Fruit fly (Drosophila melanogaster) whole organism, embryonic: ENCODE measurements around the gene Trs20.

Experiments
- Ada2b ChIP-seq: fragments of 200-800 bp; sonication (Bioruptor generic); IDR thresholded peaks from 2 replicates; pipeline ENCODE4 v1.3.6; 2022; ENCODE audit warnings: missing biosample characterization, missing genetic modification characterization
- Atf3 ChIP-seq: fragments of 200-800 bp; sonication (Bioruptor generic); optimal IDR thresholded peaks from 3 replicates; lab custom pipeline; 2016; ENCODE audit warnings: missing biosample characterization, missing genetic modification characterization
- B-H2 ChIP-seq: fragments of 200-800 bp; sonication (Bioruptor generic); optimal IDR thresholded peaks from 2 replicates; lab custom pipeline; 2018; ENCODE audit warnings: missing biosample characterization, mild to moderate bottlenecking, missing genetic modification characterization
- CG14710 ChIP-seq: fragments of 200-800 bp; sonication (Bioruptor generic); optimal IDR thresholded peaks from 3 replicates; lab custom pipeline; 2019; ENCODE audit warnings: missing biosample characterization, mild to moderate bottlenecking, missing genetic modification characterization, moderate library complexity
- CG15514 ChIP-seq: fragments of 200-800 bp; sonication (Bioruptor generic); optimal IDR thresholded peaks from 3 replicates; lab custom pipeline; 2017; ENCODE audit warnings: missing biosample characterization, missing genetic modification characterization, mild to moderate bottlenecking, moderate library complexity, missing genetic modification reagents
- CG16813 ChIP-seq: fragments of 200-800 bp; sonication (Bioruptor generic); IDR thresholded peaks from 3 replicates; pipeline ENCODE4 v1.3.6; 2022; ENCODE audit warnings: missing biosample characterization, missing genetic modification characterization; ENCODE audit not compliant: partially characterized antibody
- CG17612 ChIP-seq: fragments of 200-800 bp; sonication (Bioruptor generic); IDR thresholded peaks from 2 replicates; pipeline ENCODE4 v1.3.6; 2022; ENCODE audit warnings: missing biosample characterization, missing genetic modification characterization
- CG18011 ChIP-seq: fragments of 200-800 bp; sonication (Bioruptor generic); optimal IDR thresholded peaks from 2 replicates; lab custom pipeline; 2017; ENCODE audit warnings: missing biosample characterization, missing genetic modification characterization, mild to moderate bottlenecking, moderate library complexity, missing genotype
- CG1832 ChIP-seq: fragments of 200-800 bp; sonication (Bioruptor generic); optimal IDR thresholded peaks from 2 replicates; lab custom pipeline; 2017; ENCODE audit warnings: missing biosample characterization, mild to moderate bottlenecking, missing genetic modification characterization, inconsistent platforms
- CG30020 ChIP-seq: fragments of 200-800 bp; optimal IDR thresholded peaks from 2 replicates; lab custom pipeline; 2019; ENCODE audit warnings: missing biosample characterization, mild to moderate bottlenecking, missing genetic modification characterization, moderate library complexity
- CG32772 ChIP-seq: fragments of 200-800 bp; sonication (Bioruptor generic); IDR thresholded peaks from 2 replicates; pipeline ENCODE4 v1.3.6; 2022; ENCODE audit warnings: missing biosample characterization, missing genetic modification characterization
- CG3726 ChIP-seq: fragments of 200-800 bp; sonication (Bioruptor generic); IDR thresholded peaks from 3 replicates; pipeline ENCODE4, ENCODE4 v1.3.6; 2022; ENCODE audit warnings: missing biosample characterization, missing genetic modification characterization
- CG4730 ChIP-seq: fragments of 200-800 bp; sonication (Bioruptor generic); IDR thresholded peaks from 2 replicates; pipeline ENCODE4 v1.3.6; 2022; ENCODE audit warnings: missing biosample characterization, missing genetic modification characterization
- CG5953 ChIP-seq: fragments of 200-800 bp; sonication (Bioruptor generic); IDR thresholded peaks from 2 replicates; pipeline ENCODE4 v1.3.6; 2022; ENCODE audit warnings: missing biosample characterization, missing genetic modification characterization
- CG6654 ChIP-seq: fragments of 200-800 bp; sonication (Bioruptor generic); optimal IDR thresholded peaks from 2 replicates; lab custom pipeline; 2017; ENCODE audit warnings: missing biosample characterization, mild to moderate bottlenecking, missing genetic modification characterization
- CG7357 ChIP-seq: fragments of 200-800 bp; sonication (Bioruptor generic); IDR thresholded peaks from 3 replicates; pipeline ENCODE4 v1.3.6; 2022; ENCODE audit warnings: missing biosample characterization, missing genetic modification characterization
- CG7963 ChIP-seq: fragments of 200-800 bp; sonication (Bioruptor generic); IDR thresholded peaks from 3 replicates; pipeline ENCODE4 v1.3.6; 2022; ENCODE audit warnings: missing biosample characterization, missing genetic modification characterization; ENCODE audit not compliant: partially characterized antibody
- Dip2 ChIP-seq: fragments of 200-800 bp; sonication (Bioruptor generic); IDR thresholded peaks from 2 replicates; pipeline ENCODE4 v1.3.6; 2022; ENCODE audit warnings: missing biosample characterization, missing genetic modification characterization
- Dll ChIP-seq: fragments of 200-800 bp; sonication (Bioruptor generic); IDR thresholded peaks from 4 replicates; pipeline ENCODE4 v1.3.6; 2022; ENCODE audit warnings: missing biosample characterization, missing genetic modification characterization; ENCODE audit not compliant: partially characterized antibody
- Eip74EF ChIP-seq, 2 experiments: fragments of 200-800 bp in 1 of 2; fragments of >200 bp in 1 of 2; sonication (Bioruptor generic) in 1 of 2; optimal IDR thresholded peaks; 2 replicates each; lab custom pipeline; 2017 to 2019; ENCODE audit warnings: missing biosample characterization in 2 of 2, missing genetic modification characterization in 2 of 2, mild to moderate bottlenecking in 1 of 2, moderate library complexity in 1 of 2
- Gug ChIP-seq: fragments of 200-800 bp; sonication (Bioruptor generic); IDR thresholded peaks from 4 replicates; pipeline ENCODE4 v1.3.6; 2022; ENCODE audit warnings: missing biosample characterization, missing genetic modification characterization
- HLH4C ChIP-seq: fragments of 200-800 bp; sonication (Bioruptor generic); IDR thresholded peaks from 3 replicates; pipeline ENCODE4 v1.3.6; 2022; ENCODE audit warnings: missing biosample characterization, missing genetic modification characterization; ENCODE audit not compliant: partially characterized antibody
- HmgZ ChIP-seq: fragments of 200-800 bp; sonication (Bioruptor generic); optimal IDR thresholded peaks from 2 replicates; lab custom pipeline; 2018; ENCODE audit warnings: missing biosample characterization, mild to moderate bottlenecking, missing genetic modification characterization
- Hr3 ChIP-seq: fragments of 200-800 bp; sonication (Bioruptor generic); optimal IDR thresholded peaks from 3 replicates; lab custom pipeline; 2016; ENCODE audit warnings: missing biosample characterization, missing genetic modification characterization
- Max ChIP-seq: fragments of 200-800 bp; sonication (Bioruptor generic); optimal IDR thresholded peaks from 2 replicates; lab custom pipeline; 2016; ENCODE audit warnings: missing biosample characterization, mild to moderate bottlenecking, missing genetic modification characterization
- Med ChIP-seq: fragments of 200-800 bp; sonication (Bioruptor generic); peaks from one replicate; lab custom pipeline; 2016; ENCODE audit warnings: missing biosample characterization, missing genetic modification characterization, mild to moderate bottlenecking, inconsistent platforms, moderate library complexity
- Six4 ChIP-seq: fragments of 200-800 bp; sonication (Bioruptor generic); optimal IDR thresholded peaks from 2 replicates; lab custom pipeline; 2016; ENCODE audit warnings: missing biosample characterization, missing genetic modification characterization
- Sox100B ChIP-seq: fragments of 200-800 bp; sonication (Bioruptor generic); optimal IDR thresholded peaks from 3 replicates; lab custom pipeline; 2018; ENCODE audit warnings: missing biosample characterization, mild to moderate bottlenecking, missing genetic modification characterization
- Spps ChIP-seq: fragments of 200-800 bp; sonication (Bioruptor generic); optimal IDR thresholded peaks from 2 replicates; lab custom pipeline; 2018; ENCODE audit warnings: missing biosample characterization, mild to moderate bottlenecking, missing genetic modification characterization
- Sry-β ChIP-seq: fragments of 200-800 bp; sonication (Bioruptor generic); optimal IDR thresholded peaks from 2 replicates; lab custom pipeline; 2018; ENCODE audit warnings: missing biosample characterization, mild to moderate bottlenecking, missing genetic modification characterization, moderate library complexity
- Trl ChIP-seq, 3 experiments: fragments of >200 bp in 2 of 3; fragments of 200-800 bp in 1 of 3; sonication (Bioruptor generic) in 1 of 3; optimal IDR thresholded peaks; 2 replicates in 1 of 3; 3 replicates in 2 of 3; lab custom pipeline; 2016 to 2017; ENCODE audit warnings: missing biosample characterization in 1 of 3, missing genetic modification characterization in 1 of 3
- Usf ChIP-seq: fragments of 200-800 bp; sonication (Bioruptor generic); optimal IDR thresholded peaks from 2 replicates; lab custom pipeline; 2017; ENCODE audit warnings: missing genotype, missing biosample characterization, missing genetic modification characterization
- abd-A ChIP-seq: fragments of 200-800 bp; sonication (Bioruptor generic); optimal IDR thresholded peaks from 3 replicates; lab custom pipeline; 2019; ENCODE audit warnings: missing biosample characterization, mild to moderate bottlenecking, missing genetic modification characterization, moderate library complexity
- cg ChIP-seq: fragments of 200-800 bp; sonication (Bioruptor generic); optimal IDR thresholded peaks from 3 replicates; lab custom pipeline; 2019; ENCODE audit warnings: missing biosample characterization, mild to moderate bottlenecking, missing genetic modification characterization, moderate library complexity
- chif ChIP-seq, 2 experiments: fragments of 200-800 bp; sonication (Bioruptor generic); optimal IDR thresholded peaks; 3 replicates each; lab custom pipeline; 2016; ENCODE audit warnings: missing biosample characterization in 2 of 2, missing genetic modification characterization in 2 of 2
- lola ChIP-seq, 3 experiments: fragments of >200 bp in 2 of 3; fragments of 200-800 bp in 1 of 3; sonication (Bioruptor generic) in 1 of 3; optimal IDR thresholded peaks; 2 replicates each; lab custom pipeline; 2017 to 2019; ENCODE audit warnings: missing biosample characterization in 3 of 3, missing genetic modification characterization in 3 of 3, mild to moderate bottlenecking in 1 of 3, moderate library complexity in 1 of 3
- maf-S ChIP-seq: fragments of 200-800 bp; sonication (Bioruptor generic); optimal IDR thresholded peaks from 2 replicates; lab custom pipeline; 2016; ENCODE audit warnings: missing biosample characterization, missing genetic modification characterization
- nau ChIP-seq: fragments of 200-800 bp; sonication (Bioruptor generic); optimal IDR thresholded peaks from 3 replicates; lab custom pipeline; 2017; ENCODE audit warnings: missing biosample characterization, mild to moderate bottlenecking, missing genetic modification characterization, missing genetic modification reagents
- oc ChIP-seq: fragments of 200-800 bp; sonication (Bioruptor generic); optimal IDR thresholded peaks from 2 replicates; lab custom pipeline; 2018; ENCODE audit warnings: missing biosample characterization, mild to moderate bottlenecking, missing genetic modification characterization, moderate library complexity
- odd ChIP-seq: fragments of 200-800 bp; sonication (Bioruptor generic); optimal IDR thresholded peaks from 2 replicates; lab custom pipeline; 2017; ENCODE audit warnings: missing biosample characterization, mild to moderate bottlenecking, missing genetic modification characterization
- pnt ChIP-seq: fragments of 200-800 bp; sonication (Bioruptor generic); optimal IDR thresholded peaks from 3 replicates; lab custom pipeline; 2016; ENCODE audit warnings: missing biosample characterization, missing genetic modification characterization
- prd ChIP-seq, 3 experiments: fragments of >200 bp in 2 of 3; fragments of 200-800 bp in 1 of 3; sonication (Bioruptor generic) in 1 of 3; optimal IDR thresholded peaks in 2 of 3; IDR thresholded peaks in 1 of 3; 2 replicates in 2 of 3; 3 replicates in 1 of 3; pipeline versions ENCODE4 v1.3.6 to Lab custom; 2017 to 2022; ENCODE audit warnings: missing biosample characterization in 1 of 3, missing genetic modification characterization in 1 of 3
- row ChIP-seq: fragments of 200-800 bp; sonication (Bioruptor generic); IDR thresholded peaks from 3 replicates; pipeline ENCODE4 v1.3.6; 2022; ENCODE audit warnings: missing biosample characterization, missing genetic modification characterization
- shn ChIP-seq: fragments of 200-800 bp; sonication (Bioruptor generic); optimal IDR thresholded peaks from 3 replicates; lab custom pipeline; 2016; ENCODE audit warnings: missing biosample characterization, missing genetic modification characterization
- slbo ChIP-seq: fragments of 200-800 bp; sonication (Bioruptor generic); IDR thresholded peaks from 2 replicates; pipeline ENCODE4 v1.3.6; 2022; ENCODE audit warnings: missing biosample characterization, missing genetic modification characterization
- sqz ChIP-seq: fragments of 200-800 bp; sonication (Bioruptor generic); optimal IDR thresholded peaks from 3 replicates; lab custom pipeline; 2018; ENCODE audit warnings: missing biosample characterization, mild to moderate bottlenecking, missing genetic modification characterization
- vvl ChIP-seq: fragments of 200-800 bp; sonication (Bioruptor generic); IDR thresholded peaks from 2 replicates; pipeline ENCODE4 v1.3.6; 2022; ENCODE audit warnings: missing biosample characterization, missing genetic modification characterization

The Trs20 gene

dm6 chr3L:16128973-16129745 is 2.3 kb downstream of the Trs20 start, which contains the start of gene SsRbeta (continued):
- TF ChIP-seq shn (GFP tag; lab: Kevin White, UChicago) (no peak), CG3726 (GFP tag; lab: Robert Waterston, UW) (no peak), chif (GFP tag; optimal IDR thresholded peaks at IDR 0.05; lab: Kevin White, UChicago) (no peak), Eip74EF (GFP tag; optimal IDR thresholded peaks at IDR 0.05; lab: Kevin White, UChicago) (no peak), Ada2b (GFP tag; lab: Robert Waterston, UW) (peak; percentile 38; the same call in 1 of the 2 replicates), B-H2 (GFP tag; lab: Kevin White, UChicago) (peak; percentile 29), Atf3 (peak; percentile 2), cg (GFP tag; lab: Kevin White, UChicago) (no peak), lola (GFP tag; optimal IDR thresholded peaks at IDR 0.05; lab: Kevin White, UChicago) (peak in 1 of 3 experiments; percentile 32), Max (no peak), CG32772 (GFP tag; lab: Robert Waterston, UW) (peak; percentile 48; the same call in 1 of the 2 replicates), CG4730 (GFP tag; lab: Robert Waterston, UW) (peak; percentile 37), HmgZ (peak; percentile 26), nau (GFP tag; lab: Kevin White, UChicago) (no peak), Gug (peak; percentile 71), CG18011 (GFP tag; lab: Kevin White, UChicago) (peak; percentile 94), Sry-β (GFP tag; lab: Kevin White, UChicago) (peak; percentile 61), Hr3 (GFP tag; lab: Kevin White, UChicago) (no peak), sqz (peak; percentile 53), odd (GFP tag; lab: Kevin White, UChicago) (no peak), CG14710 (tag; lab: Kevin White, UChicago) (peak; percentile 40), CG30020 (tag; lab: Kevin White, UChicago) (peak; percentile 51), Dip2 (GFP tag; lab: Robert Waterston, UW) (no peak), Spps (tag; lab: Kevin White, UChicago) (no peak), oc (tag; lab: Kevin White, UChicago) (no peak), Med (peak; percentile 91), CG7963 (GFP tag; lab: Robert Waterston, UW) (no peak), CG1832 (GFP tag; lab: Kevin White, UChicago) (no peak), slbo (peak; percentile 82), HLH4C (GFP tag; lab: Robert Waterston, UW) (peak; percentile 52; the same call in 2 of the 3 replicates), Six4 (GFP tag; lab: Kevin White, UChicago) (no peak), CG15514 (GFP tag; lab: Kevin White, UChicago) (peak; percentile 79), abd-A (no peak), Trl (optimal IDR thresholded peaks at IDR 0.05; lab: Kevin White, UChicago) (no peak), Trl (GFP tag; optimal IDR thresholded peaks at IDR 0.05; lab: Kevin White, UChicago) (no peak), CG7357 (GFP tag; lab: Robert Waterston, UW) (0 out of 3 replicates have a peak, but pooled peaks have one; percentile 6), Sox100B (peak; percentile 34), maf-S (no peak), prd (optimal IDR thresholded peaks at IDR 0.05; lab: Kevin White, UChicago) (no peak), prd (GFP tag; IDR thresholded peaks at IDR 0.05; lab: Robert Waterston, UW) (peak; percentile 49), CG6654 (GFP tag; lab: Kevin White, UChicago) (no peak), CG17612 (GFP tag; lab: Robert Waterston, UW) (peak; percentile 37; the same call in 1 of the 2 replicates), CG16813 (GFP tag; lab: Robert Waterston, UW) (peak; percentile 69), Usf (GFP tag; lab: Kevin White, UChicago) (no peak), row (peak; percentile 74), pnt (GFP tag; lab: Kevin White, UChicago) (no peak), vvl (peak; percentile 32), CG5953 (GFP tag; lab: Robert Waterston, UW) (no peak; the same call in 1 of the 2 replicates), Dll (GFP tag; lab: Robert Waterston, UW) (peak; percentile 67)
